Worm (Caenorhabditis elegans): Measurements from ENCODE around the gene T19C4.1.

Gene T19C4.1

ce11 chrV:11198094-11198493, 48.6 kb downstream of the T19C4.1 start (continued):
- no peak for TF ChIP-seq efl-1 (optimal IDR thresholded peaks at IDR 0.05)
- TF ChIP-seq efl-1 (GFP tag; optimal IDR thresholded peaks at IDR 0.05 in 1 of 2): no peak
- TF ChIP-seq pqm-1 (tag; optimal IDR thresholded peaks at IDR 0.05): no peak

- TF ChIP-seq mep-1 (tag; optimal IDR thresholded peaks at IDR 0.05) (peak; percentile 35), nhr-85 (tag) (peak; percentile 69), ceh-88 (GFP tag; IDR thresholded peaks at IDR 0.05) (no peak), nhr-90 (tag; optimal IDR thresholded peaks at IDR 0.05; ENCODE audit: poor library complexity) (no peak), efl-1 (optimal IDR thresholded peaks at IDR 0.05) (no peak), efl-1 (GFP tag; optimal IDR thresholded peaks at IDR 0.05 in 1 of 2) (peak in 1 of 2 experiments; percentile 84), ceh-82 (tag; optimal IDR thresholded peaks at IDR 0.05) (peak in 1 of 3 experiments; percentile 2), lin-14 (GFP tag; optimal IDR thresholded peaks at IDR 0.05) (peak; percentile 57)
Measured at ce11 chrV:11199497-11199896, 50.0 kb downstream of the T19C4.1 start.

- TF ChIP-seq tbx-2 (tag; optimal IDR thresholded peaks at IDR 0.05) (no peak), C04F5.9 (tag; optimal IDR thresholded peaks at IDR 0.05) (no peak), nhr-84 (tag; optimal IDR thresholded peaks at IDR 0.05) (no peak), nhr-90 (tag; optimal IDR thresholded peaks at IDR 0.05; ENCODE audit: poor library complexity) (no peak), egl-13 (tag; optimal IDR thresholded peaks at IDR 0.05) (no peak), grh-1 (GFP tag; IDR thresholded peaks at IDR 0.05) (no peak), unc-130 (tag; optimal IDR thresholded peaks at IDR 0.05) (no peak), sup-37 (GFP tag; optimal IDR thresholded peaks at IDR 0.05) (no peak), fos-1 (tag; optimal IDR thresholded peaks at IDR 0.05) (no peak), mef-2 (tag; optimal IDR thresholded peaks at IDR 0.05) (no peak), ces-1 (GFP tag; optimal IDR thresholded peaks at IDR 0.05) (no peak), nhr-11 (tag; optimal IDR thresholded peaks at IDR 0.05) (no peak), lin-14 (GFP tag; optimal IDR thresholded peaks at IDR 0.05) (no peak), nhr-77 (tag; optimal IDR thresholded peaks at IDR 0.05) (no peak), jun-1 (tag; optimal IDR thresholded peaks at IDR 0.05) (no peak), C16A3.4 (tag; optimal IDR thresholded peaks at IDR 0.05) (no peak), nhr-12 (tag; optimal IDR thresholded peaks at IDR 0.05) (no peak), hlh-4 (tag; optimal IDR thresholded peaks at IDR 0.05) (no peak), ztf-11 (tag; optimal IDR thresholded peaks at IDR 0.05) (no peak), lin-35 (GFP tag; optimal IDR thresholded peaks at IDR 0.05) (no peak)
Measured at ce11 chrV:11200316-11200715, 50.8 kb downstream of the T19C4.1 start, which contains the start of gene K10D6.3. Gene K10D6.3 (plus strand): TSS chrV:11200616.

Data from whole organism, L1 larva.